Worm (Caenorhabditis elegans) whole organism, mixed stage, embryonic: Measurements from ENCODE around the gene hpo-28.

Experiments
- bed-3 ChIP-seq: fragments of 200-800 bp; sonication (Bioruptor generic); optimal IDR thresholded peaks from 3 replicates; lab custom pipeline; 2018; ENCODE audit warnings: mild to moderate bottlenecking, missing genetic modification characterization, moderate library complexity, missing compliant biosample characterization
- elt-1 ChIP-seq: sonication (generic microtip); optimal IDR thresholded peaks from 2 replicates; lab custom pipeline; 2017; ENCODE audit warnings: missing genetic modification characterization, mild to moderate bottlenecking, missing compliant biosample characterization, antibody characterized with exemption, moderate library complexity, borderline replicate concordance; ENCODE audit not compliant: insufficient read depth
- elt-3 ChIP-seq: fragments of 150-350 bp; optimal IDR thresholded peaks from 2 replicates; lab custom pipeline; 2014; ENCODE audit warnings: missing biosample characterization, missing genetic modification characterization
- flh-1 ChIP-seq: fragments of 200-800 bp; sonication (Bioruptor generic); optimal IDR thresholded peaks from 2 replicates; lab custom pipeline; 2018; ENCODE audit warnings: mild to moderate bottlenecking, missing genetic modification characterization, moderate library complexity, missing compliant biosample characterization
- ham-2 ChIP-seq: fragments of 200-800 bp; sonication (Bioruptor generic); optimal IDR thresholded peaks from 2 replicates; lab custom pipeline; 2018; ENCODE audit warnings: mild to moderate bottlenecking, missing genetic modification characterization, missing compliant biosample characterization
- lin-13 ChIP-seq: fragments of 150-350 bp; optimal IDR thresholded peaks from 2 replicates; lab custom pipeline; 2014; ENCODE audit warnings: missing biosample characterization, missing genetic modification characterization
- lsy-2 ChIP-seq: fragments of 150-350 bp; optimal IDR thresholded peaks from 2 replicates; lab custom pipeline; 2014; ENCODE audit warnings: missing biosample characterization, missing genetic modification characterization
- nhr-12 ChIP-seq: fragments of 150-350 bp; optimal IDR thresholded peaks from 2 replicates; lab custom pipeline; 2014; ENCODE audit warnings: missing biosample characterization, missing genetic modification characterization
- nhr-237 ChIP-seq: fragments of 150-350 bp; optimal IDR thresholded peaks from 2 replicates; lab custom pipeline; 2014; ENCODE audit warnings: missing biosample characterization, missing genetic modification characterization
- nhr-28 ChIP-seq: fragments of 150-350 bp; optimal IDR thresholded peaks from 2 replicates; lab custom pipeline; 2014; ENCODE audit warnings: missing biosample characterization, missing genetic modification characterization
- pha-4 ChIP-seq: fragments of 150-350 bp; optimal IDR thresholded peaks from 2 replicates; lab custom pipeline; 2018; ENCODE audit warnings: missing biosample characterization, missing genetic modification reagents, missing genetic modification characterization
- unc-62 ChIP-seq: fragments of 150-350 bp; optimal IDR thresholded peaks from 2 replicates; lab custom pipeline; 2014; ENCODE audit warnings: missing biosample characterization, missing genetic modification reagents, missing genetic modification characterization
- ztf-11 ChIP-seq: fragments of 150-350 bp; optimal IDR thresholded peaks from 2 replicates; lab custom pipeline; 2014; ENCODE audit warnings: missing biosample characterization, missing genetic modification characterization

ce11 chrIII:5743084-5743483, 34.0 kb upstream of the hpo-28 start, which contains the start of gene B0244.15:
- TF ChIP-seq lsy-2 (tag; lab: Kevin White, UChicago) (no peak), pha-4 (tag; lab: Kevin White, UChicago) (no peak), nhr-12 (tag; lab: Kevin White, UChicago) (no peak), flh-1 (GFP tag; lab: Kevin White, UChicago) (no peak), nhr-237 (no peak), ham-2 (GFP tag; lab: Kevin White, UChicago) (no peak), unc-62 (GFP tag; lab: Kevin White, UChicago) (no peak), bed-3 (GFP tag; lab: Kevin White, UChicago) (no peak), lin-13 (no peak), elt-3 (tag; lab: Kevin White, UChicago) (no peak), nhr-28 (tag; lab: Kevin White, UChicago) (no peak), ztf-11 (tag; lab: Kevin White, UChicago) (no peak), elt-1 (tag; lab: Kevin White, UChicago) (no peak)
